Fruit fly (Drosophila melanogaster): ENCODE results near the gene CG6333.

CG6333 gene

dm6 chr3L:17475979-17476393 is 10.0 kb downstream of the CG6333 start, which contains the start of gene CG34250 (continued):
- TF ChIP-seq CG10321 (GFP tag; IDR thresholded peaks at IDR 0.05) (no peak), Rfx (GFP tag; IDR thresholded peaks at IDR 0.05) (peak; percentile 61; the same call in 1 of the 2 replicates), prd (optimal IDR thresholded peaks at IDR 0.05) (no peak), prd (GFP tag; IDR thresholded peaks at IDR 0.05) (no peak), sd (tag; optimal IDR thresholded peaks at IDR 0.05) (peak; percentile 57), CG31365 (tag; optimal IDR thresholded peaks at IDR 0.05) (no peak), CG15479 (GFP tag; optimal IDR thresholded peaks at IDR 0.05) (no peak), so (GFP tag; IDR thresholded peaks at IDR 0.05) (no peak), CG4328 (GFP tag; optimal IDR thresholded peaks at IDR 0.05) (peak; percentile 3), Hr39 (optimal IDR thresholded peaks at IDR 0.05) (no peak), Dref (GFP tag; IDR thresholded peaks at IDR 0.05) (peak; percentile 89), CG11247 (GFP tag; IDR thresholded peaks at IDR 0.05) (no peak), zfh1 (GFP tag; IDR thresholded peaks at IDR 0.05) (peak; percentile 47; the same call in 1 of the 3 replicates), Dip2 (GFP tag; IDR thresholded peaks at IDR 0.05) (no peak), CG11085 (GFP tag; IDR thresholded peaks at IDR 0.05) (no peak), cwo (GFP tag; optimal IDR thresholded peaks at IDR 0.05) (no peak), bowl (GFP tag; IDR thresholded peaks at IDR 0.05) (no peak), danr (GFP tag; IDR thresholded peaks at IDR 0.05) (no peak), CG9797 (GFP tag; optimal IDR thresholded peaks at IDR 0.05) (peak; percentile 52), E2f2 (GFP tag; IDR thresholded peaks at IDR 0.05) (no peak), CG10267 (tag; optimal IDR thresholded peaks at IDR 0.05) (peak; percentile 65), ranshi (GFP tag; IDR thresholded peaks at IDR 0.05) (no peak), CG17612 (GFP tag; IDR thresholded peaks at IDR 0.05) (no peak), CG9215 (GFP tag; IDR thresholded peaks at IDR 0.05) (no peak), bab2 (GFP tag; optimal IDR thresholded peaks at IDR 0.05) (no peak), CoRest (tag; optimal IDR thresholded peaks at IDR 0.05) (peak; percentile 46), CG2116 (GFP tag; optimal IDR thresholded peaks at IDR 0.05) (peak; percentile 100), B-H2 (GFP tag; optimal IDR thresholded peaks at IDR 0.05) (peak; percentile 60), CG7839 (tag; optimal IDR thresholded peaks at IDR 0.05) (peak; percentile 9), emc (GFP tag; optimal IDR thresholded peaks at IDR 0.05) (no peak), ftz-f1 (GFP tag; optimal IDR thresholded peaks at IDR 0.05) (no peak), CG7271 (tag; optimal IDR thresholded peaks at IDR 0.05) (no peak), NC2β (GFP tag; optimal IDR thresholded peaks at IDR 0.05) (no peak), vfl (GFP tag; optimal IDR thresholded peaks at IDR 0.05) (no peak), Opbp (GFP tag; IDR thresholded peaks at IDR 0.05; ENCODE audit: partially characterized antibody) (peak; percentile 75; the same call in 2 of the 3 replicates), Hey (tag; optimal IDR thresholded peaks at IDR 0.05) (no peak), fd96Cb (tag; optimal IDR thresholded peaks at IDR 0.05) (no peak), dmrt11E (tag; optimal IDR thresholded peaks at IDR 0.05) (no peak), CG31441 (GFP tag; IDR thresholded peaks at IDR 0.05) (peak; percentile 60; the same call in 1 of the 2 replicates), CG11504 (tag; optimal IDR thresholded peaks at IDR 0.05) (peak; percentile 53), wor (GFP tag; IDR thresholded peaks at IDR 0.05) (no peak), Dek (tag; optimal IDR thresholded peaks at IDR 0.05) (peak; percentile 43), CG15514 (GFP tag; optimal IDR thresholded peaks at IDR 0.05) (peak; percentile 77), Awh (GFP tag; IDR thresholded peaks at IDR 0.05) (no peak), rib (GFP tag; IDR thresholded peaks at IDR 0.05) (peak; percentile 45; the same call in 1 of the 2 replicates), CG14965 (GFP tag; optimal IDR thresholded peaks at IDR 0.05; ENCODE audit: borderline replicate concordance) (no peak), Six4 (GFP tag; optimal IDR thresholded peaks at IDR 0.05) (peak; percentile 7), E2f1 (GFP tag; IDR thresholded peaks at IDR 0.05) (no peak), dati (GFP tag; IDR thresholded peaks at IDR 0.05) (no peak), cas (GFP tag; IDR thresholded peaks at IDR 0.05) (no peak), Nf-YB (GFP tag; optimal IDR thresholded peaks at IDR 0.05) (peak; percentile 16), chinmo (GFP tag; IDR thresholded peaks at IDR 0.05; ENCODE audit: partially characterized antibody) (peak; percentile 62; the same call in 2 of the 4 replicates)

Data from whole organism, embryonic.